Worm (Caenorhabditis elegans) whole organism, young adult: ENCODE data around the gene fzo-1.
A peak's percentile ranks its signal among the peaks of the same experiment; 100 is the strongest.

Experiments used
- B0035.1 ChIP-seq: sonication (generic microtip); optimal IDR thresholded peaks from 2 replicates; lab custom pipeline; 2016; ENCODE audit warnings: missing genetic modification characterization, mild to moderate bottlenecking, missing compliant biosample characterization, missing genotype, missing genetic modification reagents
- B0336.3 ChIP-seq: fragments of 200-800 bp; sonication (Bioruptor generic); IDR thresholded peaks from 2 replicates; pipeline ENCODE4 v1.3.6; 2022; ENCODE audit warnings: missing genetic modification characterization, missing compliant biosample characterization
- F10E7.11 ChIP-seq: sonication (generic microtip); optimal IDR thresholded peaks from 2 replicates; lab custom pipeline; 2017; ENCODE audit warnings: mild to moderate bottlenecking, missing genetic modification characterization, moderate library complexity, missing compliant biosample characterization
- F22D6.2 ChIP-seq: sonication (generic microtip); optimal IDR thresholded peaks from 2 replicates; lab custom pipeline; 2016; ENCODE audit warnings: mild to moderate bottlenecking, missing genetic modification characterization, missing compliant biosample characterization
- F55B11.4 ChIP-seq: sonication (generic microtip); optimal IDR thresholded peaks from 2 replicates; lab custom pipeline; 2016; ENCODE audit warnings: missing compliant biosample characterization, missing genetic modification characterization, borderline replicate concordance; ENCODE audit not compliant: insufficient read depth
- Y56A3A.18 ChIP-seq: fragments of 200-800 bp; sonication (Bioruptor generic); IDR thresholded peaks from 2 replicates; pipeline ENCODE4 v1.3.6; 2022; ENCODE audit warnings: missing genetic modification reagents, missing genetic modification characterization, missing compliant biosample characterization
- Y67H2A.10 ChIP-seq: fragments of 200-800 bp; sonication (Bioruptor generic); conservative IDR thresholded peaks from 2 replicates; pipeline ENCODE4 v1.3.6; 2022; ENCODE audit warnings: missing genetic modification reagents, missing genetic modification characterization, missing compliant biosample characterization
- ZK185.1 ChIP-seq: sonication (generic microtip); optimal IDR thresholded peaks from 2 replicates; lab custom pipeline; 2016; ENCODE audit warnings: mild to moderate bottlenecking, missing genetic modification characterization, missing compliant biosample characterization; ENCODE audit not compliant: poor library complexity, severe bottlenecking
- ama-1 ChIP-seq, 3 experiments: fragments of 150-350 bp in 1 of 3; sonication (generic microtip) in 2 of 3; optimal IDR thresholded peaks; 2 replicates each; lab custom pipeline; 2014 to 2018; ENCODE audit warnings: missing biosample characterization in 2 of 3, missing genetic modification characterization in 2 of 3, missing genetic modification reagents in 2 of 3
- bed-1 ChIP-seq: fragments of 200-800 bp; sonication (Bioruptor generic); IDR thresholded peaks from 2 replicates; pipeline ENCODE4 v1.3.6; 2022; ENCODE audit warnings: missing genetic modification reagents, missing genetic modification characterization, missing compliant biosample characterization
- cebp-2 ChIP-seq: fragments of 200-800 bp; sonication (Bioruptor generic); IDR thresholded peaks from 2 replicates; pipeline ENCODE4 v1.3.6; 2022; ENCODE audit warnings: missing genetic modification characterization, missing compliant biosample characterization
- ceh-100 ChIP-seq: fragments of 200-800 bp; sonication (Bioruptor generic); IDR thresholded peaks from 2 replicates; pipeline ENCODE4 v1.3.6; 2022; ENCODE audit warnings: missing genetic modification reagents, missing genetic modification characterization, missing compliant biosample characterization
- ceh-40 ChIP-seq: fragments of 200-800 bp; sonication (Bioruptor generic); IDR thresholded peaks from 2 replicates; pipeline ENCODE4 v1.3.6; 2022; ENCODE audit warnings: missing genetic modification characterization, missing compliant biosample characterization
- let-607 ChIP-seq, 2 experiments: fragments of 200-800 bp in 1 of 2; sonication (Bioruptor generic) in 1 of 2; sonication (generic microtip) in 1 of 2; optimal IDR thresholded peaks; 2 replicates each; lab custom pipeline; 2016 to 2018; ENCODE audit warnings: mild to moderate bottlenecking in 2 of 2, missing compliant biosample characterization in 2 of 2, missing genetic modification characterization in 2 of 2, moderate library complexity in 2 of 2, missing genotype in 1 of 2
- lin-40 ChIP-seq: sonication (generic microtip); optimal IDR thresholded peaks from 2 replicates; lab custom pipeline; 2016; ENCODE audit warnings: missing genetic modification characterization, mild to moderate bottlenecking, missing compliant biosample characterization, missing genotype, missing genetic modification reagents
- madf-8 ChIP-seq: fragments of 200-800 bp; sonication (Bioruptor generic); conservative IDR thresholded peaks from 2 replicates; pipeline ENCODE4 v1.3.6; 2022; ENCODE audit warnings: missing genetic modification reagents, missing genetic modification characterization, missing compliant biosample characterization
- nfya-1 ChIP-seq: sonication (generic microtip); optimal IDR thresholded peaks from 2 replicates; lab custom pipeline; 2017; ENCODE audit warnings: antibody characterized with exemption, missing compliant biosample characterization, missing genetic modification characterization, borderline replicate concordance; ENCODE audit not compliant: insufficient read depth
- nhr-80 ChIP-seq: sonication (generic microtip); optimal IDR thresholded peaks from 2 replicates; lab custom pipeline; 2016; ENCODE audit warnings: missing genetic modification characterization, missing compliant biosample characterization
- pha-4 ChIP-seq: fragments of 150-350 bp; sonication (generic microtip); optimal IDR thresholded peaks from 2 replicates; lab custom pipeline; 2014; ENCODE audit warnings: missing biosample characterization, missing genetic modification reagents, missing genetic modification characterization
- rec-8 ChIP-seq, 2 experiments: sonication (generic microtip); optimal IDR thresholded peaks; 2 replicates each; lab custom pipeline; 2016; ENCODE audit warnings: mild to moderate bottlenecking in 2 of 2, missing genetic modification characterization in 2 of 2, missing genetic modification reagents in 2 of 2, missing genotype in 2 of 2, missing biosample characterization in 1 of 2, missing compliant biosample characterization in 1 of 2, moderate library complexity in 1 of 2
- snpc-4 ChIP-seq, 5 experiments: fragments of 150-350 bp in 1 of 5; sonication (generic microtip) in 4 of 5; optimal IDR thresholded peaks; 2 replicates each; lab custom pipeline; 2014 to 2018; ENCODE audit warnings: missing genetic modification characterization in 5 of 5, missing biosample characterization in 3 of 5, antibody characterized with exemption in 2 of 5, mild to moderate bottlenecking in 2 of 5, missing compliant biosample characterization in 2 of 5, missing genotype in 2 of 5, moderate library complexity in 2 of 5, missing genetic modification reagents in 1 of 5
- sptf-2 ChIP-seq: fragments of 200-800 bp; sonication (Bioruptor generic); optimal IDR thresholded peaks from 2 replicates; lab custom pipeline; 2018; ENCODE audit warnings: mild to moderate bottlenecking, missing genetic modification characterization, missing compliant biosample characterization
- unc-62 ChIP-seq: fragments of 150-350 bp; optimal IDR thresholded peaks from 2 replicates; lab custom pipeline; 2014; ENCODE audit warnings: missing biosample characterization, missing genetic modification reagents, missing genetic modification characterization
- ztf-18 ChIP-seq: sonication (generic microtip); optimal IDR thresholded peaks from 2 replicates; lab custom pipeline; 2016; ENCODE audit warnings: missing genotype, mild to moderate bottlenecking, missing genetic modification characterization, missing compliant biosample characterization
- ztf-22 ChIP-seq: fragments of 200-800 bp; sonication (Bioruptor generic); optimal IDR thresholded peaks from 2 replicates; lab custom pipeline; 2018; ENCODE audit warnings: mild to moderate bottlenecking, missing genetic modification characterization, moderate library complexity, missing compliant biosample characterization
- ztf-6 ChIP-seq: fragments of 200-800 bp; sonication (Bioruptor generic); IDR thresholded peaks from 2 replicates; pipeline ENCODE4 v1.3.6; 2022; ENCODE audit warnings: missing genetic modification reagents, missing genetic modification characterization, missing compliant biosample characterization

Gene fzo-1

DNA sequence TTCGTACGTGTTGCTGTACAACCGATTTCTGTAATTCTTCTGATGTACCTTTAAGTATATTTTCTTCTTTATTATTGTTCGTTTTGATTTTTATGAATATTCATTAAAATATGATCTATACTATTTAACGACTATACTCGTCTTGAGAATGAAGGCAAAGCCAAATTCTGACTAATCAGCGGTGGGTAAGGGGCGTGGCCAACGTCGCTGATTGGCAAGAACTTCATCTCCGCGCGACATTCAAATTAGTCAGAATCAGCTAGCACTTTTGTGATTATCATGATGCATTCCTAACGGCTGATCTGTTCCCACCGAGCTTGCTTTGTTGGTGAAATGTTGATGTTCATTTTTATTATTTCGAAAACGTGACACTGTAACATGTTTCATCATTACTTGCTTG, 30.9 kb upstream of the fzo-1 start (continued):
- TF ChIP-seq ZK185.1, result no peak
- no peak for TF ChIP-seq madf-8 (GFP tag; lab: Robert Waterston, UW)
- no peak for TF ChIP-seq cebp-2 (GFP tag; lab: Robert Waterston, UW)
- TF ChIP-seq ceh-100 (GFP tag; lab: Robert Waterston, UW), result no peak
- no peak for TF ChIP-seq ama-1 (optimal IDR thresholded peaks at IDR 0.05; lab: Kevin White, UChicago)
- TF ChIP-seq ama-1 (GFP tag; optimal IDR thresholded peaks at IDR 0.05; lab: Kevin White, UChicago), result no peak
- no peak for TF ChIP-seq snpc-4 (GFP tag; optimal IDR thresholded peaks at IDR 0.05; lab: Kevin White, UChicago)
- peak in 1 of 4 experiments; percentile 13 for TF ChIP-seq snpc-4 (tag; optimal IDR thresholded peaks at IDR 0.05; lab: Kevin White, UChicago)
- TF ChIP-seq let-607 (tag; optimal IDR thresholded peaks at IDR 0.05; lab: Kevin White, UChicago), result no peak

ce11 chrII:5865405-5866308, 29.7 kb upstream of the fzo-1 start, which contains the start of gene F55C12.19:
TSS of gene F55C12.19 (plus strand) at chrII:5866139.
- TF ChIP-seq bed-1 (GFP tag; lab: Robert Waterston, UW), result no peak
- TF ChIP-seq unc-62 (GFP tag; lab: Kevin White, UChicago), result peak; percentile 36
- TF ChIP-seq nhr-80 (tag; lab: Kevin White, UChicago), result peak; percentile 19

ce11 chrII:5863893-5864292, 27.9 kb upstream of the fzo-1 start, which contains the start of gene tag-234:
TSS of gene tag-234 (plus strand) at chrII:5864193.
- TF ChIP-seq ztf-6 (GFP tag; lab: Robert Waterston, UW), result no peak
- TF ChIP-seq ztf-18 (tag; lab: Kevin White, UChicago), result no peak
- TF ChIP-seq nhr-80 (tag; lab: Kevin White, UChicago), result peak; percentile 38
- TF ChIP-seq nfya-1, result no peak
- no peak for TF ChIP-seq pha-4 (tag; lab: Kevin White, UChicago)

- no peak for TF ChIP-seq ceh-40 (GFP tag; lab: Robert Waterston, UW)
- TF ChIP-seq sptf-2 (GFP tag; lab: Kevin White, UChicago), result no peak
Observed at ce11 chrII:5860621-5861020, 24.6 kb upstream of the fzo-1 start.

- TF ChIP-seq F55B11.4 (tag; lab: Kevin White, UChicago) (no peak), pha-4 (tag; lab: Kevin White, UChicago) (no peak), F10E7.11 (tag; lab: Kevin White, UChicago) (no peak), F22D6.2 (no peak), ztf-22 (GFP tag; lab: Kevin White, UChicago) (no peak), ama-1 (optimal IDR thresholded peaks at IDR 0.05; lab: Kevin White, UChicago) (no peak), ama-1 (GFP tag; optimal IDR thresholded peaks at IDR 0.05; lab: Kevin White, UChicago) (no peak), B0035.1 (tag; lab: Kevin White, UChicago) (no peak), lin-40 (tag; lab: Kevin White, UChicago) (no peak), rec-8 (tag; optimal IDR thresholded peaks at IDR 0.05; lab: Kevin White, UChicago) (no peak), B0336.3 (no peak), Y67H2A.10 (GFP tag; lab: Robert Waterston, UW) (no peak), Y56A3A.18 (GFP tag; lab: Robert Waterston, UW) (no peak)
Observed at ce11 chrII:5858322-5858721, 22.3 kb upstream of the fzo-1 start, which contains the start of gene F55C12.4. TSS of gene F55C12.4 (minus strand) at chrII:5858422.
